Fruit fly (Drosophila melanogaster) whole organism, wandering third instar larva: ENCODE data around the gene kmr.

Source experiments
- Dfd ChIP-seq: fragments of >200 bp; optimal IDR thresholded peaks from 2 replicates; lab custom pipeline; 2017; ENCODE audit warnings: missing biosample characterization, missing genetic modification characterization
- Dif ChIP-seq: fragments of 200-275, 200-300 bp; sonication (Bioruptor generic); optimal IDR thresholded peaks from 2 replicates; lab custom pipeline; 2018; ENCODE audit warnings: missing biosample characterization, missing genetic modification characterization; ENCODE audit not compliant: partially characterized antibody
- Hnf4 ChIP-seq: fragments of 200-800 bp; sonication (Bioruptor generic); optimal IDR thresholded peaks from 2 replicates; lab custom pipeline; 2016; ENCODE audit warnings: missing biosample characterization, mild to moderate bottlenecking, missing genetic modification characterization
- Hr78 ChIP-seq: fragments of >200 bp; optimal IDR thresholded peaks from 2 replicates; lab custom pipeline; 2017; ENCODE audit warnings: missing biosample characterization, missing genetic modification characterization
- Hr83 ChIP-seq: fragments of 200-300 bp; sonication (Bioruptor generic); optimal IDR thresholded peaks from 2 replicates; lab custom pipeline; 2016; ENCODE audit warnings: missing biosample characterization, mild to moderate bottlenecking, missing genetic modification characterization, moderate library complexity; ENCODE audit not compliant: poor library complexity, severe bottlenecking
- Mio ChIP-seq: sonication (Bioruptor generic); optimal IDR thresholded peaks from 2 replicates; lab custom pipeline; 2016; ENCODE audit warnings: missing biosample characterization, missing genetic modification characterization
- Myc ChIP-seq: fragments of >200 bp; optimal IDR thresholded peaks from 2 replicates; lab custom pipeline; 2017
- N ChIP-seq: fragments of >200 bp; optimal IDR thresholded peaks from 2 replicates; lab custom pipeline; 2018; ENCODE audit warnings: missing biosample characterization, missing external identifiers, missing genetic modification characterization
- foxo ChIP-seq, 2 experiments: fragments of 200-800 bp; sonication (Bioruptor generic); optimal IDR thresholded peaks; 2 replicates in 1 of 2; 3 replicates in 1 of 2; lab custom pipeline; 2016 to 2017; ENCODE audit warnings: missing biosample characterization in 2 of 2, missing genetic modification characterization in 2 of 2
- h ChIP-seq: fragments of 200-800 bp; sonication (Bioruptor generic); optimal IDR thresholded peaks from 3 replicates; lab custom pipeline; 2016; ENCODE audit warnings: missing biosample characterization, mild to moderate bottlenecking, missing genetic modification characterization
- lola ChIP-seq: fragments of >200 bp; optimal IDR thresholded peaks from 2 replicates; lab custom pipeline; 2017; ENCODE audit warnings: missing biosample characterization, missing genetic modification characterization
- pan ChIP-seq: fragments of >200 bp; optimal IDR thresholded peaks from 2 replicates; lab custom pipeline; 2017
- sage ChIP-seq: fragments of 200-800 bp; sonication (Bioruptor generic); optimal IDR thresholded peaks from 2 replicates; lab custom pipeline; 2016; ENCODE audit warnings: missing biosample characterization, mild to moderate bottlenecking, missing genetic modification characterization

DNA sequence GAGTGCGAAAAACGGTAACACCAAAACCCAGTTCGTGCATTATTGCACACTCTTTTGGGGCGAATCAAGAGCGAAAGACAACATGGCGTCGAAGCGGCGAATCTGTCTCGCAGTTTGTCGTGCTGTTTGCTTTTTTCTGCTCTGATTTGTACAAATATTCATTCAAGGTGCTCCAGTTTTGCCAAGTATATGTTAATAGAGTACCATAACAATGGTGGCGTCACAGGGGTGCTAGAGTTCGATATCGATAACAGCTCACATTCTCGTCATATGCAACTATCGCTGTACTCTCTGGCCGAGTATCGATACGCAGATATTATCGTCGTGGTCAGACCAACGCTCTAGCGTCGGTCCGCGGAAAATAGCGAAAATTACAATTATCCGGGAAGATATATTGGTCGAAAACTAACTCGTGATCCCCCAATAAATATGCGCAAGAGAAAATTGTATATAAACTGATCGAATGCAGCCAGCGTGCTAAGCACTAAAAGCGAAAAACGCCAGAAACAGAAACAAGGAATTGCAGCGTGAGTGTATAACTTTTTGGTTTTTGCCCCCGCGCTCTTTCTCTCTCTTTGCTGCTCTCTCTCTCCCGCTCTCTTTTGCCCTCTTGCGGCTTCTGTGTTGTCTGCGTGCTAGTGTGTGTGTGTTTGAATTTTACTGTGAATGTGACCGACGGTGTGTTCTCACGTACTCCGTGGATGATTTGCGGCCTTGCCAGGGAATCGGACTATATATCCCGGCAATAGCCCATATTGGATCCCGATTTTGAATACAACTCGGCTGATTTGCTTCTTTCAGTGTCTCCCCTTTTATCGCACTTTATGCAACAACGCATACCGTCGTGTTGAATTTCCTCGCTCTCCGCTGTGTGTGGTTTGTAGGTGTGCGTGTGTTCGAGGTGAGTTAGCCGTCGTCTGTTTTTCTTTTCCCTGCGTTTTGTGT, 31.1 kb upstream of the kmr start, which contains the start of gene flfl:
- TF ChIP-seq Myc (lab: Kevin White, UChicago), result peak; percentile 46
- no peak for TF ChIP-seq h (GFP tag; lab: Kevin White, UChicago)
- no peak for TF ChIP-seq Hr78 (GFP tag; lab: Kevin White, UChicago)
- TF ChIP-seq Mio, result no peak
- TF ChIP-seq Dfd (GFP tag; lab: Kevin White, UChicago), result no peak
- TF ChIP-seq foxo (GFP tag; optimal IDR thresholded peaks at IDR 0.05; lab: Kevin White, UChicago), result peak; percentile 1
- TF ChIP-seq pan (lab: Kevin White, UChicago), result no peak
- TF ChIP-seq sage (GFP tag; lab: Kevin White, UChicago), result no peak
- peak; percentile 32 for TF ChIP-seq Hr83 (GFP tag; lab: Kevin White, UChicago)
- peak; percentile 97 for TF ChIP-seq Dif (GFP tag; lab: Kevin White, UChicago)
- no peak for TF ChIP-seq Hnf4 (GFP tag; lab: Kevin White, UChicago)
- TF ChIP-seq N (GFP tag; lab: Kevin White, UChicago), result peak; percentile 34
- TF ChIP-seq lola, result peak; percentile 50
